Fruit fly (Drosophila melanogaster) whole organism, larva: ENCODE data around the gene CG14881.

ENCODE experiments used
- noc ChIP-seq: fragments of 200-800 bp; sonication (Bioruptor generic); optimal IDR thresholded peaks from 3 replicates; lab custom pipeline; 2019; ENCODE audit warnings: missing biosample characterization, mild to moderate bottlenecking, missing genetic modification characterization, moderate library complexity

The CG14881 gene

DNA sequence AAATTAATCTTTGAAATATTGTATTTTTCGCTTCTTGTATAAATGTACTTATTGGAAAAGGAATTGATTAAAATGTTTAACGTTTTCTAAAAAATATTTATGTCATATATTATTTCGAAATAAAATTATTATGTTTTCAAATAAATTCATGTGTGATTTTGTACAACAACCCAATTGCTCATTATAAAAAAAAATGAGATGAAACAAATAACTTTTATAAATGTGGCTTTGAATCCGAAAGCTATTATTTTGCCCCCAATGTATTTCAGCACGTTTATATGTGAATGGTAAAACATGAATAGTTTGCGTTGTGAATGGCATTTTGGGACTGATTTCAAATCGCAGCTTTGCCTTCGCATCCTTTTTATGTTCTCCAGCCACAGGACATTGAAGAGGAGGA, at the start of gene CG14881:
CG14881 (plus strand) TSS at position 301 of the 400 bp plus-strand sequence.
- TF ChIP-seq noc (tag; lab: Kevin White, UChicago) = no peak

DNA sequence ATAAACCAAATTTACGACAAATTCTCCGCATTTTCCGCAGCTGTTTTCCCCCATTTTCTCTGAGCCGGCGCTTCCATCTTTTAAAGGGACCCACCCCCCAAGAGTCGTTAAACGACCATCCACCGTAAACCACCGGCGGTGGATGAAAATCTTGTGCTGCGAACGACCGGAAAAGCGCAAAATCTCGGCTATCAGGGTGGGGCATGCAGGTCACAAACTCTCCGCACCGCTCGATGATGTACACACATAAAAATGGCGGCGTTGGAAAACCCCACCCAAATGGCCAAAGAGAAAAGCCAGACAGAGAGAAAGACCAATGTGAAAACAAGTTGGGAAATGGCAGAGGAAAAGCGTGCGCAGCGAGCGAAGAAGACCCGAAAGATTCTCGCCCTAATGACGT, 49.1 kb upstream of the CG14881 start:
- TF ChIP-seq noc (tag; lab: Kevin White, UChicago) = no peak

DNA sequence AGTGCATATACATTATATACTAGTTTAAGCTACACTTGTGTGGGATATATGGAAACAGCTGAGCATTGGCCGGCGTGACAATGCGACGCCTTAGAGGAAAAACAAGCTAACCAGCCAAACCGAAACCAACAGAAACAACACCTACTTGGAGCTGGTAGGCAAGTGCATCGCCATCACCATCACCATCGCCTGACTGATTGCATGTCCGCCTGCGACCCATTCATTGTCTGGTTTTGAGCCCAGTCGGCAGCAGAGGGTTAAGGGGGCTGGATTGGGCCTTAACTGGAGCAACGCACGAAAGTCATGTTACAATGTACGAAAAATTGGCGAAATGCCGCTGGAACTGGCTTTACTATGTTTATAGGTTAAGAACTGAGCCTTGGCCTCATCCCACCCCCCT, 47.7 kb upstream of the CG14881 start:
- no peak for TF ChIP-seq noc (tag; lab: Kevin White, UChicago)

- no peak for TF ChIP-seq noc (tag; lab: Kevin White, UChicago)
These were observed 45.6 kb upstream of the CG14881 start for dm6 chr3R:16389117-16389516.

DNA sequence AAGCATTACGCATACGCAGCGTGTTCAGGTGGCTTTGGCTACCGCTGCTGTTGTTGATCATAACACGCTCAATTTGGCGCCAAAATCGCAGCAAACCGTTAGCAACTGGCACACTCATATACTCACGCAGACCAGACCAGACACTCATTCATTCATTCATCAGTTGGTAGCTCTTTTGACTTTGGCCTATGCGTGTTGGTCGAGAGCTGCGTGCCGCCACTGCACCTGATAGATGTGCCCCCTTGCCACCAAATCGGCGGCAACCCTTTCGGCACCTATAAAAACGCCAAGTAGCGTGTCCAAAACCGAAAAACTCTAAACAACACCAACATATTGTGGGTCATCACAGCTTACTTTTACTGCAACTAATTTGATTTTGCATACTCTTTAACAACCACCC, 40.2 kb upstream of the CG14881 start:
- TF ChIP-seq noc (tag; lab: Kevin White, UChicago) = no peak

dm6 chr3R:16395448-16395847, 39.3 kb upstream of the CG14881 start:
- no peak for TF ChIP-seq noc (tag; lab: Kevin White, UChicago)

- TF ChIP-seq noc (tag; lab: Kevin White, UChicago) = no peak
These were observed 38.1 kb upstream of the CG14881 start for dm6 chr3R:16396565-16396964.

DNA sequence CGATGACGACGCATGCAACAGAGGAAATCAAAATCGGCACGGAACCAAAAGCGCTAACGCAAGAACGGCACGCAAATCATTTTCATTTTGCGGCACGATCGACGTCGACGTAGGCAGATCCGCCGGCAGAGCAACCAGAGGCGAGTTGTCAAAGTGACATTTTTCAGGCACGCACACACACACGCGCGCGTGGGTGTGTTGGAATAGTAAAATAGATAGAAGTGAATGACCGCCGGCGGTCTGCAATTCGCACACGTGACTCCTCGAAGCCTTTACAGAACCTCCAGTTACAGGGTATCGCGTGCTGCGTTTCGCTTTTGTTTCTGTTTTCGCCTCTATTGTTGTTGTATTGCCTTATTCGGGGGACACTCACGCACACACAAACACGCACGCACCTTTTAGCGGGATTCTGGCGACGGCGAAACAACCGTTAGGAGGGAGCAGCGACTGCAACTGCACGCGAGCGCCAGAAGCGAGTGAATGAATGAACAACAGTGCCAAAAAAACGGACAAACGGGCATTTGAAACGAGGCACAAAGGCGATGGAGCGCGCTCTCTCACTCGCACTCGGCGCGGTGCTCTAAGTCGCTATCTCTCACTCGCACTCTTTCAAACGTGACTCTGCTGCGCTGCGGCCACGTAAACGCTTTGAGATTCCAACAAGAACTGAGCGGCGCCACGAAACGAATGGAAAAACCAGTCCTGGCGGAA, 31.5 kb upstream of the CG14881 start, which contains the start of gene ss:
ss (minus strand) TSS at position 668 of the 711 bp plus-strand sequence.
- TF ChIP-seq noc (tag; lab: Kevin White, UChicago) = no peak

- no peak for TF ChIP-seq noc (tag; lab: Kevin White, UChicago)
These were observed 31.0 kb upstream of the CG14881 start for dm6 chr3R:16403734-16404057.

DNA sequence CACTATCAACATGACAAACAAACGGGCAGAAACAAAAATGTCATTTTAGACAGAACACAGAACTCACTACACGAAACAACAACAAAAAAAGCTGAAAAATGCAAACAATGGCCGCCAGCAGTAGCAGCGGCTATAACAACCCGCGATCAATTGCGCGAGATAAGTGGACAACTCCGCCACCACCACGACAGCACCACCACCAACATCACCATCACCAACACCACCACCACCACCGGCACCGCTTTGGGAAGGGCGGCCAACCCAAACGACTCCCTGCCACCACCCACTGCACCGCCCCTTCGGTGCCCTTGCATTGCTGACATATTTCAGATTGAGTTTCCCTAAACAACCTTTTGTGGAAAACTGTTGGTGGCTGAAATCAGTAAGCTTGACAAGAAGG, 28.1 kb upstream of the CG14881 start:
- no peak for TF ChIP-seq noc (tag; lab: Kevin White, UChicago)

dm6 chr3R:16408434-16408833, 26.3 kb upstream of the CG14881 start:
- TF ChIP-seq noc (tag; lab: Kevin White, UChicago) = no peak

- no peak for TF ChIP-seq noc (tag; lab: Kevin White, UChicago)
These were observed 24.0 kb upstream of the CG14881 start for dm6 chr3R:16410706-16411105.

dm6 chr3R:16413734-16414133, 21.0 kb upstream of the CG14881 start:
- no peak for TF ChIP-seq noc (tag; lab: Kevin White, UChicago)

- no peak for TF ChIP-seq noc (tag; lab: Kevin White, UChicago)
These were observed 18.2 kb upstream of the CG14881 start for dm6 chr3R:16416508-16416907.

dm6 chr3R:16423323-16423722, 11.4 kb upstream of the CG14881 start:
- TF ChIP-seq noc (tag; lab: Kevin White, UChicago) = no peak

DNA sequence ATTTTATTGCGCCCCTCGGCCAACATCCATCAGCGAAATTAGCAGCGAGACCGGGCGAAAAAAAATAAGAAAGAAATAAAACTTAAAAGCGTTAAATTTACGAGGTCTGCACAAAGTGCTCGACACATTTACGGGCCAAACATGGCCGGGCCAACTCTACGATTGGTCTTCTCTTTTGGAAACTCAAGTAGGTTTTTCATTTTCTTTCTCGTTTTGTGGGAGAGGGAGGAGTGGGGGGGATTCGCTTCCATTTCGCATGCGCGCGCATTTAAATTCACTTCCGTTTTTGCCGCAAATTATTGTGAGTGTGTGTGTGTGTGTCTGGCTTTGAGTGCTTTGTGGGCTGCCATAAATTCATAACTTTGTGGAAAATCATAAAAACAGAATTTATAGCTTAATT, 7.2 kb upstream of the CG14881 start:
- no peak for TF ChIP-seq noc (tag; lab: Kevin White, UChicago)

- no peak for TF ChIP-seq noc (tag; lab: Kevin White, UChicago)
These were observed 4.3 kb upstream of the CG14881 start, which contains the start of gene CG31279 for dm6 chr3R:16430381-16430780. TSS of gene CG31279 (plus strand) at chr3R:16430681.

DNA sequence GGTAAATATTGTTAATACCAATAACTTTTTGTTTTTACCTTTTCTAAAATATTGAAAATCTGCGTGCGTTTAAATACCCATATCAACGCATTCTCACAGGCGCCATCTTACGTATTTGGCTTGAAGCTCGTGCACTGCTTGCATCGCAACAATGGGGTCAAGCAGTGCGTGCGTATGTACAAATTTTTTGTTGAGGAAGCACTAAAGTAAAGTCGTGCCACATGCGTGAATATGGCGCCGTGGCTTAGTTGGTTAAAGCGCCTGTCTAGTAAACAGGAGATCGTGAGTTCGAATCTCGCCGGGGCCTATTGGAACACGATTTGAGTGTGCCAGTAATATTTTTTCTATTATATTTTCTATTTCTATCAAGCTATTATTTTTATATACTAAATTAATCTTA, 3.0 kb upstream of the CG14881 start:
- no peak for TF ChIP-seq noc (tag; lab: Kevin White, UChicago)
